Worm (Caenorhabditis elegans) whole organism, L1 larva: ENCODE measurements around the gene rpc-25.

Experiments used
- aha-1 ChIP-seq: fragments of 150-350 bp; optimal IDR thresholded peaks from 2 replicates; lab custom pipeline; 2014; ENCODE audit warnings: missing biosample characterization, missing genetic modification characterization
- ceh-82 ChIP-seq, 3 experiments: fragments of 150-350 bp in 1 of 3; sonication (generic microtip) in 2 of 3; optimal IDR thresholded peaks; 2 replicates each; lab custom pipeline; 2014 to 2017; ENCODE audit warnings: missing biosample characterization in 3 of 3, missing genetic modification characterization in 3 of 3
- efl-3 ChIP-seq: fragments of 200-800 bp; sonication (Bioruptor generic); optimal IDR thresholded peaks from 2 replicates; lab custom pipeline; 2018; ENCODE audit warnings: mild to moderate bottlenecking, missing genetic modification characterization, missing compliant biosample characterization
- grh-1 ChIP-seq: fragments of 200-800 bp; sonication (Bioruptor generic); IDR thresholded peaks from 2 replicates; pipeline ENCODE4 v1.3.6; 2022; ENCODE audit warnings: missing genetic modification reagents, missing genetic modification characterization, missing compliant biosample characterization
- hlh-4 ChIP-seq: sonication (generic microtip); optimal IDR thresholded peaks from 2 replicates; lab custom pipeline; 2016; ENCODE audit warnings: mild to moderate bottlenecking, missing genetic modification characterization, missing compliant biosample characterization
- pag-3 ChIP-seq: sonication (generic microtip); optimal IDR thresholded peaks from 2 replicates; lab custom pipeline; 2017; ENCODE audit warnings: missing genetic modification characterization, mild to moderate bottlenecking, missing compliant biosample characterization, antibody characterized with exemption, borderline replicate concordance; ENCODE audit not compliant: insufficient read depth
- xbp-1 ChIP-seq: sonication (generic microtip); optimal IDR thresholded peaks from 2 replicates; lab custom pipeline; 2016; ENCODE audit warnings: missing genetic modification characterization, missing compliant biosample characterization
- zag-1 ChIP-seq: fragments of 150-350 bp; optimal IDR thresholded peaks from 2 replicates; lab custom pipeline; 2014; ENCODE audit warnings: missing biosample characterization, missing genetic modification characterization

- TF ChIP-seq aha-1 (tag; lab: Kevin White, UChicago) (no peak), grh-1 (GFP tag; lab: Robert Waterston, UW) (no peak), efl-3 (GFP tag; lab: Kevin White, UChicago) (no peak), hlh-4 (no peak), zag-1 (tag; lab: Kevin White, UChicago) (no peak), xbp-1 (tag; lab: Kevin White, UChicago) (no peak), pag-3 (tag; lab: Kevin White, UChicago) (no peak), ceh-82 (tag; optimal IDR thresholded peaks at IDR 0.05; lab: Kevin White, UChicago) (no peak)
Measured at ce11 chrV:10248255-10248979, 42.0 kb upstream of the rpc-25 start, which contains the start of gene akt-1.
